Fruit fly (Drosophila melanogaster) whole organism, embryonic: ENCODE results near the gene Teh2.

ENCODE experiments used
- Atf3 ChIP-seq: fragments of 200-800 bp; sonication (Bioruptor generic); optimal IDR thresholded peaks from 3 replicates; lab custom pipeline; 2016; ENCODE audit warnings: missing biosample characterization, missing genetic modification characterization
- B-H1 ChIP-seq: fragments of 200-800 bp; sonication (Bioruptor generic); IDR thresholded peaks from 3 replicates; pipeline ENCODE4 v1.3.6; 2022; ENCODE audit warnings: missing biosample characterization, missing genetic modification characterization
- B-H2 ChIP-seq: fragments of 200-800 bp; sonication (Bioruptor generic); optimal IDR thresholded peaks from 2 replicates; lab custom pipeline; 2018; ENCODE audit warnings: missing biosample characterization, mild to moderate bottlenecking, missing genetic modification characterization
- CG10959 ChIP-seq: fragments of 200-800 bp; sonication (Bioruptor generic); IDR thresholded peaks from 2 replicates; pipeline ENCODE4 v1.3.6; 2022; ENCODE audit warnings: missing biosample characterization, missing genetic modification characterization
- CG12236 ChIP-seq: fragments of 200-800 bp; sonication (Bioruptor generic); optimal IDR thresholded peaks from 2 replicates; lab custom pipeline; 2016; ENCODE audit warnings: missing biosample characterization, missing genetic modification characterization
- CG1233 ChIP-seq: fragments of 200-800 bp; sonication (Bioruptor generic); optimal IDR thresholded peaks from 4 replicates; lab custom pipeline; 2018; ENCODE audit warnings: missing biosample characterization, mild to moderate bottlenecking, missing genetic modification characterization
- CG12942 ChIP-seq: fragments of 200-800 bp; sonication (Bioruptor generic); optimal IDR thresholded peaks from 3 replicates; lab custom pipeline; 2016; ENCODE audit warnings: missing biosample characterization, missing genetic modification characterization
- CG13287 ChIP-seq: fragments of 200-800 bp; sonication (Bioruptor generic); IDR thresholded peaks from 2 replicates; pipeline ENCODE4 v1.3.6; 2022; ENCODE audit warnings: missing biosample characterization, missing genetic modification characterization; ENCODE audit not compliant: partially characterized antibody
- CG15514 ChIP-seq: fragments of 200-800 bp; sonication (Bioruptor generic); optimal IDR thresholded peaks from 3 replicates; lab custom pipeline; 2017; ENCODE audit warnings: missing biosample characterization, missing genetic modification characterization, mild to moderate bottlenecking, moderate library complexity, missing genetic modification reagents
- CG15696 ChIP-seq: fragments of 200-800 bp; sonication (Bioruptor generic); optimal IDR thresholded peaks from 2 replicates; lab custom pipeline; 2019; ENCODE audit warnings: missing biosample characterization, mild to moderate bottlenecking, missing genetic modification characterization, moderate library complexity
- CG17385 ChIP-seq: fragments of 200-800 bp; sonication (Bioruptor generic); optimal IDR thresholded peaks from 3 replicates; lab custom pipeline; 2018; ENCODE audit warnings: missing biosample characterization, mild to moderate bottlenecking, missing genetic modification characterization
- CG18262 ChIP-seq: fragments of 200-800 bp; optimal IDR thresholded peaks from 3 replicates; lab custom pipeline; 2019; ENCODE audit warnings: missing biosample characterization, mild to moderate bottlenecking, missing genetic modification characterization, moderate library complexity
- CG18619 ChIP-seq: fragments of 200-800 bp; sonication (Bioruptor generic); optimal IDR thresholded peaks from 3 replicates; lab custom pipeline; 2017; ENCODE audit warnings: missing biosample characterization, mild to moderate bottlenecking, missing genetic modification characterization
- CG2199 ChIP-seq: fragments of 200-800 bp; sonication (Bioruptor generic); IDR thresholded peaks from 3 replicates; pipeline ENCODE4 v1.3.6; 2022; ENCODE audit warnings: missing biosample characterization, missing genetic modification characterization
- CG3163 ChIP-seq: fragments of 200-800 bp; sonication (Bioruptor generic); optimal IDR thresholded peaks from 3 replicates; lab custom pipeline; 2016; ENCODE audit warnings: missing biosample characterization, missing genetic modification characterization
- CG33213 ChIP-seq: fragments of 200-800 bp; sonication (Bioruptor generic); optimal IDR thresholded peaks from 3 replicates; lab custom pipeline; 2016; ENCODE audit warnings: missing biosample characterization, missing genetic modification characterization
- CG3407 ChIP-seq: fragments of 200-800 bp; sonication (Bioruptor generic); optimal IDR thresholded peaks from 2 replicates; lab custom pipeline; 2018; ENCODE audit warnings: missing biosample characterization, mild to moderate bottlenecking, missing genetic modification characterization
- CG34422 ChIP-seq: fragments of 200-800 bp; sonication (Bioruptor generic); IDR thresholded peaks from 3 replicates; pipeline ENCODE4 v1.3.6; 2022; ENCODE audit warnings: missing biosample characterization, missing genetic modification characterization
- CG43689 ChIP-seq: fragments of 200-800 bp; sonication (Bioruptor generic); IDR thresholded peaks from 2 replicates; pipeline ENCODE4 v1.3.6; 2022; ENCODE audit warnings: missing biosample characterization, missing genetic modification characterization
- CG5953 ChIP-seq: fragments of 200-800 bp; sonication (Bioruptor generic); IDR thresholded peaks from 2 replicates; pipeline ENCODE4 v1.3.6; 2022; ENCODE audit warnings: missing biosample characterization, missing genetic modification characterization
- CG6254 ChIP-seq: fragments of 200-800 bp; sonication (Bioruptor generic); optimal IDR thresholded peaks from 3 replicates; lab custom pipeline; 2017; ENCODE audit warnings: mild to moderate bottlenecking, missing biosample characterization, missing genetic modification reagents, missing genetic modification characterization
- CG7786 ChIP-seq: fragments of 200-800 bp; sonication (Bioruptor generic); optimal IDR thresholded peaks from 2 replicates; lab custom pipeline; 2016; ENCODE audit warnings: missing biosample characterization, missing genetic modification characterization
- CG8281 ChIP-seq: fragments of 200-800 bp; sonication (Bioruptor generic); optimal IDR thresholded peaks from 2 replicates; lab custom pipeline; 2018; ENCODE audit warnings: missing biosample characterization, mild to moderate bottlenecking, missing genetic modification characterization, moderate library complexity
- CG9797 ChIP-seq: fragments of 200-800 bp; sonication (Bioruptor generic); optimal IDR thresholded peaks from 3 replicates; lab custom pipeline; 2018; ENCODE audit warnings: missing biosample characterization, mild to moderate bottlenecking, missing genetic modification characterization
- Camta ChIP-seq: fragments of 200-800 bp; sonication (Bioruptor generic); optimal IDR thresholded peaks from 2 replicates; lab custom pipeline; 2016; ENCODE audit warnings: missing biosample characterization, missing genetic modification characterization
- CkIIα-i1 ChIP-seq: fragments of 200-800 bp; sonication (Bioruptor generic); IDR thresholded peaks from 2 replicates; pipeline ENCODE4 v1.3.6; 2022; ENCODE audit warnings: missing biosample characterization, missing genetic modification characterization
- H2.0 ChIP-seq: fragments of 200-800 bp; sonication (Bioruptor generic); IDR thresholded peaks from 2 replicates; pipeline ENCODE4 v1.3.6; 2022; ENCODE audit warnings: missing biosample characterization, missing genetic modification characterization
- Meics ChIP-seq: fragments of 200-800 bp; sonication (Bioruptor generic); optimal IDR thresholded peaks from 2 replicates; lab custom pipeline; 2017; ENCODE audit warnings: missing biosample characterization, mild to moderate bottlenecking, missing genetic modification characterization
- Myb ChIP-seq: fragments of 200-800 bp; sonication (Bioruptor generic); optimal IDR thresholded peaks from 2 replicates; lab custom pipeline; 2016; ENCODE audit warnings: missing biosample characterization, missing genetic modification characterization
- Rfx ChIP-seq: fragments of 200-800 bp; sonication (Bioruptor generic); IDR thresholded peaks from 2 replicates; pipeline ENCODE4 v1.3.6; 2022; ENCODE audit warnings: missing biosample characterization, missing genetic modification characterization
- Side ChIP-seq: fragments of 200-800 bp; sonication (Bioruptor generic); optimal IDR thresholded peaks from 2 replicates; lab custom pipeline; 2016; ENCODE audit warnings: missing biosample characterization, missing genetic modification characterization
- Xbp1 ChIP-seq: fragments of 200-800 bp; sonication (Bioruptor generic); optimal IDR thresholded peaks from 3 replicates; lab custom pipeline; 2016; ENCODE audit warnings: missing biosample characterization, mild to moderate bottlenecking, missing genetic modification characterization
- al ChIP-seq: fragments of 200-800 bp; sonication (Bioruptor generic); IDR thresholded peaks from 2 replicates; pipeline ENCODE4 v1.3.6; 2022; ENCODE audit warnings: missing biosample characterization, missing genetic modification characterization
- ash1 ChIP-seq: fragments of 200-800 bp; sonication (Bioruptor generic); optimal IDR thresholded peaks from 2 replicates; lab custom pipeline; 2018; ENCODE audit warnings: missing biosample characterization, mild to moderate bottlenecking, missing genetic modification characterization
- cad ChIP-seq: fragments of >200 bp; optimal IDR thresholded peaks from 2 replicates; lab custom pipeline; 2017; ENCODE audit warnings: missing biosample characterization, missing genetic modification characterization
- ewg ChIP-seq: fragments of 200-800 bp; sonication (Bioruptor generic); optimal IDR thresholded peaks from 3 replicates; lab custom pipeline; 2017; ENCODE audit warnings: mild to moderate bottlenecking, missing biosample characterization, missing genetic modification reagents, missing genetic modification characterization
- kni ChIP-seq: fragments of 200-800 bp; sonication (Bioruptor generic); optimal IDR thresholded peaks from 3 replicates; lab custom pipeline; 2017; ENCODE audit warnings: mild to moderate bottlenecking, missing biosample characterization, missing genetic modification reagents, missing genetic modification characterization
- lmd ChIP-seq: fragments of 200-800 bp; sonication (Bioruptor generic); IDR thresholded peaks from 2 replicates; pipeline ENCODE4 v1.3.6; 2022; ENCODE audit warnings: missing biosample characterization, missing genetic modification characterization
- mld ChIP-seq: fragments of 200-800 bp; sonication (Bioruptor generic); IDR thresholded peaks from 3 replicates; pipeline ENCODE4 v1.3.6; 2022; ENCODE audit warnings: missing biosample characterization, missing genetic modification characterization; ENCODE audit not compliant: partially characterized antibody
- nmo ChIP-seq: fragments of 200-800 bp; sonication (Bioruptor generic); optimal IDR thresholded peaks from 2 replicates; lab custom pipeline; 2018; ENCODE audit warnings: missing biosample characterization, mild to moderate bottlenecking, missing genetic modification characterization, moderate library complexity
- onecut ChIP-seq: fragments of 200-800 bp; sonication (Bioruptor generic); IDR thresholded peaks from 2 replicates; pipeline ENCODE4 v1.3.6; 2022; ENCODE audit warnings: missing biosample characterization, missing genetic modification characterization
- org-1 ChIP-seq: fragments of 200-800 bp; sonication (Bioruptor generic); optimal IDR thresholded peaks from 2 replicates; lab custom pipeline; 2017; ENCODE audit warnings: missing biosample characterization, missing genetic modification characterization
- salm ChIP-seq: fragments of 200-800 bp; sonication (Bioruptor generic); optimal IDR thresholded peaks from 2 replicates; lab custom pipeline; 2018; ENCODE audit warnings: missing biosample characterization, mild to moderate bottlenecking, missing genetic modification characterization
- sim ChIP-seq: fragments of 200-800 bp; sonication (Bioruptor generic); IDR thresholded peaks from 2 replicates; pipeline ENCODE4 v1.3.6; 2022; ENCODE audit warnings: missing biosample characterization, missing genetic modification characterization
- sqz ChIP-seq: fragments of 200-800 bp; sonication (Bioruptor generic); optimal IDR thresholded peaks from 3 replicates; lab custom pipeline; 2018; ENCODE audit warnings: missing biosample characterization, mild to moderate bottlenecking, missing genetic modification characterization
- sug ChIP-seq: fragments of 200-800 bp; optimal IDR thresholded peaks from 2 replicates; lab custom pipeline; 2019; ENCODE audit warnings: missing biosample characterization, mild to moderate bottlenecking, missing genetic modification characterization, moderate library complexity
- trem ChIP-seq: fragments of 200-800 bp; optimal IDR thresholded peaks from 3 replicates; lab custom pipeline; 2019; ENCODE audit warnings: missing biosample characterization, mild to moderate bottlenecking, missing genetic modification characterization, moderate library complexity
- unc-4 ChIP-seq: fragments of 200-800 bp; sonication (Bioruptor generic); IDR thresholded peaks from 2 replicates; pipeline ENCODE4 v1.3.6; 2022; ENCODE audit warnings: missing biosample characterization, missing genetic modification characterization; ENCODE audit not compliant: partially characterized antibody
- wor ChIP-seq: fragments of 200-800 bp; sonication (Bioruptor generic); IDR thresholded peaks from 2 replicates; pipeline ENCODE4 v1.3.6; 2022; ENCODE audit warnings: missing biosample characterization, missing genetic modification characterization

Gene Teh2

DNA sequence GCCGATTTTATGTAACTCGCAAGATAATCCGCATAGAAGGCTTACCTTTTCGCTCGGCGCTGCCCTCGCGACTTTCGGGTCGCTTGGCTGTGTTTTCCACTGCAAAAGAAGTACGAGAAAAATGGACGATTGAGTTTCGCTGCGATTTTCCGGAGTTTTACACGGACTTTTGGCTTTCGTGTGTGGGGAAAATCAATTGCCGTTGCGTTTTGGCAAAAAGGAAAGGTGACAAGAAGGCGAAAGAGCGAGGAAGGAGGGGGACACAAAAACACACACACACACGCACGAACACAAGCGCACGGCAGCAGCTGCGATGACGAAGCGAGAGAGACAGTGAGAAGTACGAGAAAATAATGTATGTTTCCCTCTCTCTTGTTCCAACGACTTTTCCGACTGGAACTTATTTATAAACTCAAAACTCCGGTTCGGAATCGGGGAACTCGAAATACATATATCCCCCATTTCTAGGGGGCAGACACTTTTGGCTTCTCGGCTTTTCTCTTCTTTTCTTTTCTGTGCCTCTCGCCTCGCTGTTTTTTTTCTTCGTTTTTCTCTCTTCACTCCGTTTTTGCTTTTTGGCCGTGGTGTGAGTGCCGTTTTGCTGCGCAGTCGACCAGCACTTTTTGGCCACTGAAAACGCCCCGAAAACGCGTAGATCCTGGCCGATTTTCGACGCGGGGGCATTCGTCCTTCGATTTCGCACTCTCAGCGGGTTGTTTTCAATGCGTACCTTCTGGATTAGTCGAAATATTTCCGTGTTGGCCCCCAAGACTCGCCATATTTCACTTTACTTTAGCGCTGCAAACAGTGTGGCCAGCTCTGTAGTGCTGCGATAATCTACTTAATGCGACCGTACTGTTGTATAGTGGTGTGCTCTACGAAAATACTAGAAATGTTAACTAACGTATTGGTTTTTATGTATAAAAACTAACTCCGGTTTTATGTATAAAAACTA is 53.8 kb downstream of the Teh2 start, which contains the start of gene ens (continued):
- TF ChIP-seq wor (GFP tag; lab: Robert Waterston, UW) (no peak), Xbp1 (GFP tag; lab: Kevin White, UChicago) (no peak), CkIIα-i1 (GFP tag; lab: Robert Waterston, UW) (no peak), Atf3 (GFP tag; lab: Kevin White, UChicago) (no peak), CG17385 (peak; percentile 20), B-H1 (GFP tag; lab: Robert Waterston, UW) (no peak), CG8281 (tag; lab: Kevin White, UChicago) (no peak), sqz (peak; percentile 79), kni (GFP tag; lab: Kevin White, UChicago) (no peak), H2.0 (GFP tag; lab: Robert Waterston, UW) (no peak), CG6254 (GFP tag; lab: Kevin White, UChicago) (no peak), CG2199 (no peak), sug (tag; lab: Kevin White, UChicago) (peak; percentile 36), Meics (GFP tag; lab: Kevin White, UChicago) (no peak), CG7786 (GFP tag; lab: Kevin White, UChicago) (no peak), CG10959 (GFP tag; lab: Robert Waterston, UW) (no peak), CG34422 (GFP tag; lab: Robert Waterston, UW) (no peak; the same call in 2 of the 3 replicates), mld (GFP tag; lab: Robert Waterston, UW) (no peak), CG3163 (GFP tag; lab: Kevin White, UChicago) (peak; percentile 46), cad (GFP tag; lab: Kevin White, UChicago) (no peak), CG9797 (GFP tag; lab: Kevin White, UChicago) (peak; percentile 91), lmd (GFP tag; lab: Robert Waterston, UW) (no peak), Side (GFP tag; lab: Kevin White, UChicago) (no peak), CG13287 (no peak), CG1233 (no peak), CG12236 (GFP tag; lab: Kevin White, UChicago) (no peak), CG18262 (no peak), Myb (peak; percentile 65), trem (tag; lab: Kevin White, UChicago) (peak; percentile 33), Camta (GFP tag; lab: Kevin White, UChicago) (no peak), al (GFP tag; lab: Robert Waterston, UW) (no peak), CG5953 (GFP tag; lab: Robert Waterston, UW) (no peak), sim (GFP tag; lab: Robert Waterston, UW) (no peak), ash1 (GFP tag; lab: Kevin White, UChicago) (no peak), B-H2 (GFP tag; lab: Kevin White, UChicago) (no peak), CG43689 (GFP tag; lab: Robert Waterston, UW) (no peak), org-1 (GFP tag; lab: Kevin White, UChicago) (no peak), CG12942 (no peak), unc-4 (GFP tag; lab: Robert Waterston, UW) (0 out of 2 replicates have a peak, but pooled peaks have one; percentile 13), CG3407 (GFP tag; lab: Kevin White, UChicago) (no peak), onecut (GFP tag; lab: Robert Waterston, UW) (peak; percentile 54), nmo (GFP tag; lab: Kevin White, UChicago) (peak; percentile 23), ewg (GFP tag; lab: Kevin White, UChicago) (peak; percentile 15), salm (tag; lab: Kevin White, UChicago) (peak; percentile 24), CG33213 (GFP tag; lab: Kevin White, UChicago) (peak; percentile 7), CG18619 (no peak), CG15514 (peak; percentile 44), Rfx (GFP tag; lab: Robert Waterston, UW) (0 out of 2 replicates have a peak, but pooled peaks have one; percentile 21), CG15696 (tag; lab: Kevin White, UChicago) (no peak)
